Worm (Caenorhabditis elegans) whole organism, L4 larva: ENCODE data around the gene pptr-2.

Source experiments
- D1046.2 ChIP-seq: fragments of 200-800 bp; sonication (Bioruptor generic); IDR thresholded peaks from 2 replicates; pipeline ENCODE4 v1.3.6; 2022; ENCODE audit warnings: missing genetic modification characterization, missing compliant biosample characterization
- F10B5.3 ChIP-seq: sonication (generic microtip); optimal IDR thresholded peaks from 2 replicates; lab custom pipeline; 2016; ENCODE audit warnings: mild to moderate bottlenecking, missing genetic modification characterization, missing compliant biosample characterization
- F49E8.2 ChIP-seq: sonication (generic microtip); optimal IDR thresholded peaks from 2 replicates; lab custom pipeline; 2016; ENCODE audit warnings: missing compliant biosample characterization, mild to moderate bottlenecking, missing genetic modification characterization, borderline replicate concordance
- R02D3.7 ChIP-seq: fragments of 150-350 bp; sonication (generic microtip); optimal IDR thresholded peaks from 3 replicates; lab custom pipeline; 2014; ENCODE audit warnings: missing biosample characterization, missing genetic modification characterization
- T20F7.1 ChIP-seq: fragments of 200-800 bp; sonication (Bioruptor generic); optimal IDR thresholded peaks from 2 replicates; lab custom pipeline; 2018; ENCODE audit warnings: mild to moderate bottlenecking, missing genetic modification characterization, missing compliant biosample characterization
- T26A8.4 ChIP-seq: fragments of 200-800 bp; sonication (Bioruptor generic); IDR thresholded peaks from 2 replicates; pipeline ENCODE4 v1.3.6; 2022; ENCODE audit warnings: missing genetic modification characterization, missing compliant biosample characterization
- Y5F2A.4 ChIP-seq: fragments of 200-800 bp; sonication (Bioruptor generic); optimal IDR thresholded peaks from 2 replicates; lab custom pipeline; 2018; ENCODE audit warnings: mild to moderate bottlenecking, missing genetic modification characterization, missing compliant biosample characterization
- ZK337.2 ChIP-seq: fragments of 200-800 bp; sonication (Bioruptor generic); IDR thresholded peaks from 2 replicates; pipeline ENCODE4 v1.3.6; 2022; ENCODE audit warnings: missing genetic modification reagents, missing genetic modification characterization, missing compliant biosample characterization
- aha-1 ChIP-seq: fragments of 150-350 bp; peaks from one replicate; lab custom pipeline; 2014; ENCODE audit warnings: missing biosample characterization, missing genetic modification characterization
- aly-2 ChIP-seq: sonication (generic microtip); optimal IDR thresholded peaks from 2 replicates; lab custom pipeline; 2018; ENCODE audit warnings: missing biosample characterization, missing genetic modification characterization
- ceh-20 ChIP-seq: fragments of 200-800 bp; sonication (Bioruptor generic); IDR thresholded peaks from 2 replicates; pipeline ENCODE4 v1.3.6; 2022; ENCODE audit warnings: missing genetic modification reagents, missing genetic modification characterization, missing compliant biosample characterization
- ceh-62 ChIP-seq: sonication (generic microtip); optimal IDR thresholded peaks from 2 replicates; lab custom pipeline; 2017; ENCODE audit warnings: missing biosample characterization, missing genetic modification characterization
- ceh-82 ChIP-seq: sonication (generic microtip); optimal IDR thresholded peaks from 2 replicates; lab custom pipeline; 2017; ENCODE audit warnings: missing biosample characterization, missing genetic modification characterization
- ces-1 ChIP-seq: fragments of 150-350 bp; sonication (generic microtip); optimal IDR thresholded peaks from 4 replicates; lab custom pipeline; 2014; ENCODE audit warnings: missing biosample characterization, missing genetic modification reagents, missing genetic modification characterization
- cey-2 ChIP-seq: sonication (generic microtip); optimal IDR thresholded peaks from 3 replicates; lab custom pipeline; 2017; ENCODE audit warnings: missing genetic modification characterization, mild to moderate bottlenecking, missing compliant biosample characterization, antibody characterized with exemption, borderline replicate concordance; ENCODE audit not compliant: insufficient read depth
- ctbp-1 ChIP-seq: fragments of 200-800 bp; sonication (Bioruptor generic); IDR thresholded peaks from 2 replicates; pipeline ENCODE4 v1.3.6; 2022; ENCODE audit warnings: missing genetic modification reagents, missing genetic modification characterization, missing compliant biosample characterization
- daf-12 ChIP-seq: fragments of 150-350 bp; optimal IDR thresholded peaks from 2 replicates; lab custom pipeline; 2014; ENCODE audit warnings: missing biosample characterization, missing genetic modification reagents, missing genetic modification characterization
- daf-19 ChIP-seq: fragments of 200-800 bp; sonication (Bioruptor generic); conservative IDR thresholded peaks from 2 replicates; pipeline ENCODE4 v1.3.6; 2022; ENCODE audit warnings: missing genetic modification characterization, missing compliant biosample characterization
- dmd-6 ChIP-seq: fragments of 200-800 bp; sonication (Bioruptor generic); IDR thresholded peaks from 2 replicates; pipeline ENCODE4 v1.3.6; 2022; ENCODE audit warnings: missing genetic modification reagents, missing genetic modification characterization, missing compliant biosample characterization
- dmd-8 ChIP-seq: fragments of 200-800 bp; sonication (Bioruptor generic); IDR thresholded peaks from 2 replicates; pipeline ENCODE4 v1.3.6; 2022; ENCODE audit warnings: missing genetic modification characterization, missing compliant biosample characterization
- dmd-9 ChIP-seq: fragments of 200-800 bp; sonication (Bioruptor generic); IDR thresholded peaks from 2 replicates; pipeline ENCODE4 v1.3.6; 2022; ENCODE audit warnings: missing genetic modification reagents, missing genetic modification characterization, missing compliant biosample characterization
- dpl-1 ChIP-seq: fragments of 150-350 bp; optimal IDR thresholded peaks from 2 replicates; lab custom pipeline; 2014; ENCODE audit warnings: missing biosample characterization, missing genetic modification reagents, missing genetic modification characterization
- egl-43 ChIP-seq: fragments of 200-800 bp; sonication (Bioruptor generic); IDR thresholded peaks from 2 replicates; pipeline ENCODE4 v1.3.6; 2022; ENCODE audit warnings: missing genetic modification reagents, missing genetic modification characterization, missing compliant biosample characterization
- fkh-10 ChIP-seq: fragments of 150-350 bp; optimal IDR thresholded peaks from 2 replicates; lab custom pipeline; 2014; ENCODE audit warnings: missing biosample characterization, missing genetic modification reagents, missing genetic modification characterization
- hlh-11 ChIP-seq: fragments of 200-800 bp; sonication (Bioruptor generic); optimal IDR thresholded peaks from 2 replicates; lab custom pipeline; 2018; ENCODE audit warnings: mild to moderate bottlenecking, missing genetic modification characterization, missing compliant biosample characterization
- hlh-30 ChIP-seq: sonication (generic microtip); optimal IDR thresholded peaks from 2 replicates; lab custom pipeline; 2017; ENCODE audit warnings: antibody characterized with exemption, mild to moderate bottlenecking, missing genetic modification characterization, missing compliant biosample characterization; ENCODE audit not compliant: insufficient read depth
- hmg-1.1 ChIP-seq: fragments of 200-800 bp; sonication (Bioruptor generic); IDR thresholded peaks from 2 replicates; pipeline ENCODE4 v1.3.6; 2022; ENCODE audit warnings: missing genetic modification reagents, missing genetic modification characterization, missing compliant biosample characterization
- jun-1 ChIP-seq: fragments of 150-350 bp; optimal IDR thresholded peaks from 2 replicates; lab custom pipeline; 2014; ENCODE audit warnings: missing biosample characterization, missing genetic modification reagents, missing genetic modification characterization
- lim-7 ChIP-seq: fragments of 200-800 bp; sonication (Bioruptor generic); IDR thresholded peaks from 2 replicates; pipeline ENCODE4 v1.3.6; 2022; ENCODE audit warnings: missing genetic modification characterization, missing compliant biosample characterization
- lin-39 ChIP-seq: fragments of 150-350 bp; optimal IDR thresholded peaks from 2 replicates; lab custom pipeline; 2014; ENCODE audit warnings: missing biosample characterization, missing genetic modification reagents, missing genetic modification characterization
- lsy-2 ChIP-seq, 2 experiments: fragments of 150-350 bp in 1 of 2; sonication (generic microtip) in 1 of 2; optimal IDR thresholded peaks; 2 replicates each; lab custom pipeline; 2014 to 2017; ENCODE audit warnings: missing biosample characterization in 2 of 2, missing genetic modification characterization in 2 of 2
- mdl-1 ChIP-seq, 2 experiments: fragments of 150-350 bp in 1 of 2; sonication (generic microtip) in 1 of 2; optimal IDR thresholded peaks; 2 replicates each; lab custom pipeline; 2014 to 2017; ENCODE audit warnings: missing biosample characterization in 2 of 2, missing genetic modification characterization in 2 of 2
- mes-2 ChIP-seq: sonication (generic microtip); optimal IDR thresholded peaks from 2 replicates; lab custom pipeline; 2016; ENCODE audit warnings: missing genotype, mild to moderate bottlenecking, missing genetic modification characterization, missing compliant biosample characterization; ENCODE audit not compliant: poor library complexity, severe bottlenecking
- mxl-3 ChIP-seq: fragments of 200-800 bp; sonication (Bioruptor generic); optimal IDR thresholded peaks from 2 replicates; lab custom pipeline; 2018; ENCODE audit warnings: mild to moderate bottlenecking, missing genetic modification characterization, missing compliant biosample characterization
- nhr-11 ChIP-seq: fragments of 150-350 bp; optimal IDR thresholded peaks from 2 replicates; lab custom pipeline; 2014; ENCODE audit warnings: missing biosample characterization, missing genetic modification characterization
- nhr-237 ChIP-seq: sonication (generic microtip); optimal IDR thresholded peaks from 2 replicates; lab custom pipeline; 2017; ENCODE audit warnings: missing biosample characterization, missing genetic modification characterization
- nhr-28 ChIP-seq: fragments of 150-350 bp; optimal IDR thresholded peaks from 2 replicates; lab custom pipeline; 2014; ENCODE audit warnings: missing biosample characterization, missing genetic modification characterization
- nhr-41 ChIP-seq: fragments of 200-800 bp; sonication (Bioruptor generic); IDR thresholded peaks from 2 replicates; pipeline ENCODE4 v1.3.6; 2022; ENCODE audit warnings: missing genetic modification reagents, missing genetic modification characterization, missing compliant biosample characterization
- nhr-48 ChIP-seq: sonication (generic microtip); optimal IDR thresholded peaks from 2 replicates; lab custom pipeline; 2016; ENCODE audit warnings: mild to moderate bottlenecking, missing genetic modification characterization, missing compliant biosample characterization
- nhr-77 ChIP-seq: fragments of 150-350 bp; optimal IDR thresholded peaks from 2 replicates; lab custom pipeline; 2014; ENCODE audit warnings: missing biosample characterization, missing genetic modification characterization
- php-3 ChIP-seq: fragments of 200-800 bp; sonication (Bioruptor generic); IDR thresholded peaks from 2 replicates; pipeline ENCODE4 v1.3.6; 2022; ENCODE audit warnings: missing genetic modification reagents, missing genetic modification characterization, missing compliant biosample characterization
- rbr-2 ChIP-seq: sonication (generic microtip); optimal IDR thresholded peaks from 2 replicates; lab custom pipeline; 2016; ENCODE audit warnings: missing genotype, missing genetic modification characterization, missing compliant biosample characterization
- skn-1 ChIP-seq: fragments of 150-350 bp; optimal IDR thresholded peaks from 2 replicates; lab custom pipeline; 2014; ENCODE audit warnings: missing biosample characterization, missing genetic modification characterization
- snpc-4 ChIP-seq: fragments of 150-350 bp; optimal IDR thresholded peaks from 2 replicates; lab custom pipeline; 2014; ENCODE audit warnings: missing biosample characterization, missing genetic modification characterization
- spr-3 ChIP-seq: fragments of 200-800 bp; sonication (Bioruptor generic); optimal IDR thresholded peaks from 2 replicates; lab custom pipeline; 2018; ENCODE audit warnings: mild to moderate bottlenecking, missing genetic modification characterization, missing compliant biosample characterization
- tag-97 ChIP-seq: fragments of 200-800 bp; sonication (Bioruptor generic); IDR thresholded peaks from 2 replicates; pipeline ENCODE4 v1.3.6; 2022; ENCODE audit warnings: missing genetic modification characterization, missing compliant biosample characterization
- unc-62 ChIP-seq, 3 experiments: fragments of 150-350 bp in 1 of 3; sonication (generic microtip); optimal IDR thresholded peaks in 2 of 3; peaks in 1 of 3; 1 replicate in 1 of 3; 2 replicates in 2 of 3; lab custom pipeline; 2014 to 2017; ENCODE audit warnings: missing biosample characterization in 3 of 3, missing genetic modification characterization in 3 of 3, missing genetic modification reagents in 3 of 3, missing genotype in 1 of 3
- zag-1 ChIP-seq: fragments of 150-350 bp; optimal IDR thresholded peaks from 2 replicates; lab custom pipeline; 2014; ENCODE audit warnings: missing biosample characterization, missing genetic modification characterization
- zip-11 ChIP-seq: fragments of 200-800 bp; sonication (Bioruptor generic); IDR thresholded peaks from 2 replicates; pipeline ENCODE4 v1.3.6; 2022; ENCODE audit warnings: missing genetic modification characterization, missing compliant biosample characterization
- ztf-7 ChIP-seq: fragments of 150-350 bp; optimal IDR thresholded peaks from 2 replicates; lab custom pipeline; 2014; ENCODE audit warnings: missing biosample characterization, missing genetic modification characterization

The pptr-2 gene

ce11 chrV:11034748-11035147, at the start of gene pptr-2:
pptr-2 (minus strand) TSS chrV:11034931.
- no peak for TF ChIP-seq dmd-9
- no peak for TF ChIP-seq jun-1 (tag; lab: Kevin White, UChicago)
- TF ChIP-seq nhr-237 (tag; lab: Kevin White, UChicago): no peak
- TF ChIP-seq ceh-20: 0 out of 2 replicates have a peak, but pooled peaks have one; percentile 39
- peak in 1 of 2 experiments; percentile 74 for TF ChIP-seq unc-62 (GFP tag; optimal IDR thresholded peaks at IDR 0.05 in 1 of 2; lab: Kevin White, UChicago)
- TF ChIP-seq unc-62 (tag; optimal IDR thresholded peaks at IDR 0.05; lab: Kevin White, UChicago): no peak
- peak; percentile 58 for TF ChIP-seq nhr-11

ce11 chrV:11083691-11084090, 49.0 kb upstream of the pptr-2 start:
- TF ChIP-seq F49E8.2 (tag; lab: Kevin White, UChicago) (no peak), nhr-11 (peak; percentile 66), F10B5.3 (tag; lab: Kevin White, UChicago) (no peak), D1046.2 (no peak), cey-2 (tag; lab: Kevin White, UChicago) (no peak), lim-7 (GFP tag; lab: Robert Waterston, UW) (no peak), snpc-4 (no peak), mes-2 (tag; lab: Kevin White, UChicago) (peak; percentile 24), dmd-8 (GFP tag; lab: Robert Waterston, UW) (no peak), T20F7.1 (GFP tag; lab: Kevin White, UChicago) (no peak), ctbp-1 (GFP tag; lab: Robert Waterston, UW) (no peak), hlh-11 (tag; lab: Kevin White, UChicago) (peak; percentile 43), aha-1 (tag; lab: Kevin White, UChicago) (peak; percentile 55), ceh-62 (tag; lab: Kevin White, UChicago) (no peak), nhr-28 (tag; lab: Kevin White, UChicago) (no peak), hmg-1.1 (GFP tag; lab: Robert Waterston, UW) (no peak), R02D3.7 (tag; lab: Kevin White, UChicago) (no peak), zag-1 (no peak), tag-97 (no peak), zip-11 (no peak), skn-1 (tag; lab: Kevin White, UChicago) (no peak), unc-62 (GFP tag; optimal IDR thresholded peaks at IDR 0.05 in 1 of 2; lab: Kevin White, UChicago) (peak in 1 of 2 experiments; percentile 45), unc-62 (tag; optimal IDR thresholded peaks at IDR 0.05; lab: Kevin White, UChicago) (no peak), mxl-3 (peak; percentile 55), ces-1 (GFP tag; lab: Kevin White, UChicago) (no peak), daf-19 (GFP tag; lab: Robert Waterston, UW) (no peak), fkh-10 (GFP tag; lab: Kevin White, UChicago) (no peak), php-3 (GFP tag; lab: Robert Waterston, UW) (no peak), nhr-77 (no peak), hlh-30 (peak; percentile 33), aly-2 (tag; lab: Kevin White, UChicago) (no peak), T26A8.4 (GFP tag; lab: Robert Waterston, UW) (no peak), ceh-82 (tag; lab: Kevin White, UChicago) (no peak), daf-12 (tag; lab: Kevin White, UChicago) (no peak), egl-43 (GFP tag; lab: Robert Waterston, UW) (no peak), dmd-6 (GFP tag; lab: Robert Waterston, UW) (no peak), dmd-9 (no peak), mdl-1 (tag; optimal IDR thresholded peaks at IDR 0.05; lab: Kevin White, UChicago) (peak in 1 of 2 experiments; percentile 20), rbr-2 (tag; lab: Kevin White, UChicago) (no peak), ZK337.2 (GFP tag; lab: Robert Waterston, UW) (no peak), spr-3 (GFP tag; lab: Kevin White, UChicago) (no peak), ztf-7 (no peak), lin-39 (tag; lab: Kevin White, UChicago) (no peak), Y5F2A.4 (GFP tag; lab: Kevin White, UChicago) (no peak), nhr-48 (tag; lab: Kevin White, UChicago) (no peak), dpl-1 (GFP tag; lab: Kevin White, UChicago) (no peak), lsy-2 (tag; optimal IDR thresholded peaks at IDR 0.05; lab: Kevin White, UChicago) (no peak), nhr-41 (GFP tag; lab: Robert Waterston, UW) (no peak)
